Fruit fly (Drosophila melanogaster): ENCODE results near the gene CG14315.

CG14315 gene

dm6 chr3R:18196991-18197801, 38.7 kb downstream of the CG14315 start (continued):
- TF ChIP-seq sob (GFP tag; IDR thresholded peaks at IDR 0.05) (no peak), zen2 (GFP tag; IDR thresholded peaks at IDR 0.05; ENCODE audit: partially characterized antibody) (no peak), CG7928 (GFP tag; optimal IDR thresholded peaks at IDR 0.05) (peak; percentile 2), ken (GFP tag; IDR thresholded peaks at IDR 0.05) (no peak), cad (GFP tag; optimal IDR thresholded peaks at IDR 0.05) (no peak), CG2116 (GFP tag; optimal IDR thresholded peaks at IDR 0.05) (peak; percentile 28), E2f2 (GFP tag; IDR thresholded peaks at IDR 0.05) (no peak), Atf6 (GFP tag; IDR thresholded peaks at IDR 0.05) (no peak), CG12942 (GFP tag; optimal IDR thresholded peaks at IDR 0.05) (peak; percentile 15), Atf3 (GFP tag; optimal IDR thresholded peaks at IDR 0.05) (peak; percentile 5), CG13894 (tag; optimal IDR thresholded peaks at IDR 0.05) (no peak), gro (GFP tag; optimal IDR thresholded peaks at IDR 0.05) (no peak), CG6765 (GFP tag; optimal IDR thresholded peaks at IDR 0.05) (peak; percentile 35), schlank (tag; optimal IDR thresholded peaks at IDR 0.05) (no peak), CG15479 (GFP tag; optimal IDR thresholded peaks at IDR 0.05) (peak; percentile 97), CG9876 (GFP tag; optimal IDR thresholded peaks at IDR 0.05) (no peak), eyg (GFP tag; optimal IDR thresholded peaks at IDR 0.05) (no peak), CG32772 (GFP tag; IDR thresholded peaks at IDR 0.05) (no peak), lilli (GFP tag; optimal IDR thresholded peaks at IDR 0.05) (peak; percentile 41), CG32532 (GFP tag; IDR thresholded peaks at IDR 0.05) (no peak), CG8478 (optimal IDR thresholded peaks at IDR 0.05) (peak; percentile 29), CoRest (tag; optimal IDR thresholded peaks at IDR 0.05) (peak; percentile 86), kni (GFP tag; optimal IDR thresholded peaks at IDR 0.05) (peak; percentile 55), Sry-δ (GFP tag; optimal IDR thresholded peaks at IDR 0.05) (no peak), TFAM (GFP tag; optimal IDR thresholded peaks at IDR 0.05) (no peak), ERR (GFP tag; optimal IDR thresholded peaks at IDR 0.05) (no peak), pum (GFP tag; optimal IDR thresholded peaks at IDR 0.05) (peak; percentile 41), CG12769 (tag; optimal IDR thresholded peaks at IDR 0.05) (peak; percentile 62), HmgZ (tag; optimal IDR thresholded peaks at IDR 0.05) (peak; percentile 17), bsh (GFP tag; optimal IDR thresholded peaks at IDR 0.05) (peak; percentile 67 to 93), pros (GFP tag; optimal IDR thresholded peaks at IDR 0.05) (peak; percentile 76), CG13287 (GFP tag; IDR thresholded peaks at IDR 0.05; ENCODE audit: partially characterized antibody) (no peak), amos (GFP tag; IDR thresholded peaks at IDR 0.05; ENCODE audit: partially characterized antibody) (no peak), E2f1 (GFP tag; IDR thresholded peaks at IDR 0.05) (no peak), CG3065 (GFP tag; optimal IDR thresholded peaks at IDR 0.05) (no peak), ara (GFP tag; IDR thresholded peaks at IDR 0.05) (no peak), vvl (GFP tag; IDR thresholded peaks at IDR 0.05) (no peak), oc (tag; optimal IDR thresholded peaks at IDR 0.05) (peak; percentile 58), HmgD (GFP tag; optimal IDR thresholded peaks at IDR 0.05) (no peak), CG13296 (GFP tag; optimal IDR thresholded peaks at IDR 0.05) (peak; percentile 39), Eip74EF (GFP tag; optimal IDR thresholded peaks at IDR 0.05) (no peak), nmo (GFP tag; optimal IDR thresholded peaks at IDR 0.05) (peak; percentile 76), CG10543 (GFP tag; optimal IDR thresholded peaks at IDR 0.05) (peak; percentile 51), Blimp-1 (GFP tag; optimal IDR thresholded peaks at IDR 0.05) (peak; percentile 31), kay (GFP tag; optimal IDR thresholded peaks at IDR 0.05) (peak; percentile 32), CG18599 (GFP tag; optimal IDR thresholded peaks at IDR 0.05) (peak; percentile 71), vfl (GFP tag; optimal IDR thresholded peaks at IDR 0.05) (no peak), CG13624 (GFP tag; optimal IDR thresholded peaks at IDR 0.05) (no peak), Hmx (GFP tag; optimal IDR thresholded peaks at IDR 0.05) (peak; percentile 31), Med (GFP tag) (peak; percentile 87)

Measured in whole organism, embryonic.